Fruit fly (Drosophila melanogaster) whole organism, embryonic: ENCODE measurements around the gene CG42340.

Experiments used
- CG10543 ChIP-seq: fragments of 200-800 bp; sonication (Bioruptor generic); optimal IDR thresholded peaks from 3 replicates; lab custom pipeline; 2017; ENCODE audit warnings: missing biosample characterization, mild to moderate bottlenecking, missing genetic modification characterization, moderate library complexity
- CG10565 ChIP-seq: fragments of 200-800 bp; sonication (Bioruptor generic); optimal IDR thresholded peaks from 3 replicates; lab custom pipeline; 2016; ENCODE audit warnings: missing biosample characterization, mild to moderate bottlenecking, missing genetic modification characterization
- CG11456 ChIP-seq: fragments of 200-800 bp; sonication (Bioruptor generic); IDR thresholded peaks from 3 replicates; pipeline ENCODE4 v1.3.6; 2022; ENCODE audit warnings: missing biosample characterization, missing genetic modification characterization
- CG11560 ChIP-seq: fragments of 200-800 bp; sonication (Bioruptor generic); IDR thresholded peaks from 3 replicates; pipeline ENCODE4 v1.3.6; 2022; ENCODE audit warnings: missing biosample characterization, missing genetic modification characterization
- CG12071 ChIP-seq: fragments of 200-800 bp; sonication (Bioruptor generic); optimal IDR thresholded peaks from 3 replicates; lab custom pipeline; 2018; ENCODE audit warnings: missing biosample characterization, mild to moderate bottlenecking, missing genetic modification characterization
- CG12104 ChIP-seq: fragments of 200-800 bp; sonication (Bioruptor generic); optimal IDR thresholded peaks from 3 replicates; lab custom pipeline; 2016; ENCODE audit warnings: missing biosample characterization, missing genetic modification characterization
- CG13287 ChIP-seq: fragments of 200-800 bp; sonication (Bioruptor generic); IDR thresholded peaks from 2 replicates; pipeline ENCODE4 v1.3.6; 2022; ENCODE audit warnings: missing biosample characterization, missing genetic modification characterization; ENCODE audit not compliant: partially characterized antibody
- CG15514 ChIP-seq: fragments of 200-800 bp; sonication (Bioruptor generic); optimal IDR thresholded peaks from 3 replicates; lab custom pipeline; 2017; ENCODE audit warnings: missing biosample characterization, missing genetic modification characterization, mild to moderate bottlenecking, moderate library complexity, missing genetic modification reagents
- CG16779 ChIP-seq: fragments of 200-800 bp; sonication (Bioruptor generic); IDR thresholded peaks from 2 replicates; pipeline ENCODE4 v1.3.6; 2022; ENCODE audit warnings: missing biosample characterization, missing genetic modification characterization
- CG17359 ChIP-seq: fragments of 200-800 bp; sonication (Bioruptor generic); optimal IDR thresholded peaks from 3 replicates; lab custom pipeline; 2018; ENCODE audit warnings: missing biosample characterization, mild to moderate bottlenecking, missing genetic modification characterization, moderate library complexity
- CG2712 ChIP-seq: fragments of 200-800 bp; optimal IDR thresholded peaks from 3 replicates; lab custom pipeline; 2019; ENCODE audit warnings: missing biosample characterization, mild to moderate bottlenecking, missing genetic modification characterization, moderate library complexity
- CG31365 ChIP-seq: fragments of 200-800 bp; sonication (Bioruptor generic); optimal IDR thresholded peaks from 2 replicates; lab custom pipeline; 2018; ENCODE audit warnings: missing biosample characterization, mild to moderate bottlenecking, missing genetic modification characterization
- CG6654 ChIP-seq: fragments of 200-800 bp; sonication (Bioruptor generic); optimal IDR thresholded peaks from 2 replicates; lab custom pipeline; 2017; ENCODE audit warnings: missing biosample characterization, mild to moderate bottlenecking, missing genetic modification characterization
- CG7372 ChIP-seq: fragments of 200-800 bp; sonication (Bioruptor generic); IDR thresholded peaks from 2 replicates; pipeline ENCODE4 v1.3.6; 2022; ENCODE audit warnings: missing biosample characterization, missing genetic modification characterization
- CG7745 ChIP-seq: fragments of 200-800 bp; sonication (Bioruptor generic); optimal IDR thresholded peaks from 2 replicates; lab custom pipeline; 2018; ENCODE audit warnings: missing biosample characterization, mild to moderate bottlenecking, missing genetic modification characterization, moderate library complexity
- CG7963 ChIP-seq: fragments of 200-800 bp; sonication (Bioruptor generic); IDR thresholded peaks from 3 replicates; pipeline ENCODE4 v1.3.6; 2022; ENCODE audit warnings: missing biosample characterization, missing genetic modification characterization; ENCODE audit not compliant: partially characterized antibody
- CTCF ChIP-seq: fragments of 200-800 bp; sonication (Bioruptor generic); optimal IDR thresholded peaks from 2 replicates; lab custom pipeline; 2017; ENCODE audit warnings: missing biosample characterization, mild to moderate bottlenecking, missing genetic modification characterization, moderate library complexity
- Deaf1 ChIP-seq: fragments of 200-800 bp; optimal IDR thresholded peaks from 3 replicates; lab custom pipeline; 2019; ENCODE audit warnings: missing biosample characterization, mild to moderate bottlenecking, missing genetic modification characterization, moderate library complexity
- Dip3 ChIP-seq: fragments of 200-800 bp; sonication (Bioruptor generic); optimal IDR thresholded peaks from 3 replicates; lab custom pipeline; 2016; ENCODE audit warnings: missing biosample characterization, missing genetic modification characterization
- Fer2 ChIP-seq: fragments of 200-800 bp; sonication (Bioruptor generic); optimal IDR thresholded peaks from 2 replicates; lab custom pipeline; 2018; ENCODE audit warnings: missing biosample characterization, mild to moderate bottlenecking, missing genetic modification characterization, moderate library complexity
- Gsc ChIP-seq: fragments of 200-800 bp; sonication (Bioruptor generic); IDR thresholded peaks from 2 replicates; pipeline ENCODE4 v1.3.6; 2022; ENCODE audit warnings: missing biosample characterization, missing genetic modification characterization
- HLH4C ChIP-seq: fragments of 200-800 bp; sonication (Bioruptor generic); IDR thresholded peaks from 3 replicates; pipeline ENCODE4 v1.3.6; 2022; ENCODE audit warnings: missing biosample characterization, missing genetic modification characterization; ENCODE audit not compliant: partially characterized antibody
- HLH54F ChIP-seq: fragments of 200-800 bp; sonication (Bioruptor generic); optimal IDR thresholded peaks from 3 replicates; lab custom pipeline; 2016; ENCODE audit warnings: missing biosample characterization, missing genetic modification characterization
- Hmx ChIP-seq: fragments of 200-800 bp; sonication (Bioruptor generic); optimal IDR thresholded peaks from 2 replicates; lab custom pipeline; 2016; ENCODE audit warnings: missing biosample characterization, missing genetic modification characterization
- Hsf ChIP-seq: fragments of 200-800 bp; sonication (Bioruptor generic); optimal IDR thresholded peaks from 3 replicates; lab custom pipeline; 2016; ENCODE audit warnings: missing biosample characterization, missing genetic modification characterization
- Meics ChIP-seq: fragments of 200-800 bp; sonication (Bioruptor generic); optimal IDR thresholded peaks from 2 replicates; lab custom pipeline; 2017; ENCODE audit warnings: missing biosample characterization, mild to moderate bottlenecking, missing genetic modification characterization
- Nf-YC ChIP-seq: fragments of 200-800 bp; optimal IDR thresholded peaks from 3 replicates; lab custom pipeline; 2019; ENCODE audit warnings: missing biosample characterization, mild to moderate bottlenecking, missing genetic modification characterization, moderate library complexity
- Oli ChIP-seq: fragments of 200-800 bp; sonication (Bioruptor generic); optimal IDR thresholded peaks from 2 replicates; lab custom pipeline; 2018; ENCODE audit warnings: missing biosample characterization, mild to moderate bottlenecking, missing genetic modification characterization, moderate library complexity
- Scr ChIP-seq: fragments of 200-800 bp; sonication (Bioruptor generic); IDR thresholded peaks from 2 replicates; pipeline ENCODE4 v1.3.6; 2022; ENCODE audit warnings: missing biosample characterization, missing genetic modification characterization; ENCODE audit not compliant: partially characterized antibody
- Sry-β ChIP-seq: fragments of 200-800 bp; sonication (Bioruptor generic); optimal IDR thresholded peaks from 2 replicates; lab custom pipeline; 2018; ENCODE audit warnings: missing biosample characterization, mild to moderate bottlenecking, missing genetic modification characterization, moderate library complexity
- Stat92E ChIP-seq, 3 experiments: fragments of >200 bp in 2 of 3; fragments of 200-800 bp in 1 of 3; sonication (Bioruptor generic) in 1 of 3; optimal IDR thresholded peaks; 2 replicates each; lab custom pipeline; 2017 to 2019; ENCODE audit warnings: missing biosample characterization in 3 of 3, missing genetic modification characterization in 3 of 3, mild to moderate bottlenecking in 1 of 3, moderate library complexity in 1 of 3
- abd-A ChIP-seq: fragments of 200-800 bp; sonication (Bioruptor generic); optimal IDR thresholded peaks from 3 replicates; lab custom pipeline; 2019; ENCODE audit warnings: missing biosample characterization, mild to moderate bottlenecking, missing genetic modification characterization, moderate library complexity
- cas ChIP-seq: fragments of 200-800 bp; sonication (Bioruptor generic); IDR thresholded peaks from 2 replicates; pipeline ENCODE4 v1.3.6; 2022; ENCODE audit warnings: missing biosample characterization, missing genetic modification characterization
- ci ChIP-seq: fragments of 200-800 bp; sonication (Bioruptor generic); IDR thresholded peaks from 3 replicates; pipeline ENCODE4 v1.3.6; 2022; ENCODE audit warnings: missing biosample characterization, missing genetic modification characterization
- cwo ChIP-seq: fragments of 200-800 bp; sonication (Bioruptor generic); optimal IDR thresholded peaks from 3 replicates; lab custom pipeline; 2017; ENCODE audit warnings: missing biosample characterization, missing genetic modification characterization, mild to moderate bottlenecking, moderate library complexity, missing genetic modification reagents
- dimm ChIP-seq: fragments of 200-800 bp; sonication (Bioruptor generic); IDR thresholded peaks from 2 replicates; pipeline ENCODE4 v1.3.6; 2022; ENCODE audit warnings: missing biosample characterization, missing genetic modification characterization
- disco-r ChIP-seq: fragments of 200-800 bp; sonication (Bioruptor generic); optimal IDR thresholded peaks from 2 replicates; lab custom pipeline; 2016; ENCODE audit warnings: missing biosample characterization, missing genetic modification characterization
- en ChIP-seq: fragments of 200-800 bp; sonication (Bioruptor generic); optimal IDR thresholded peaks from 2 replicates; lab custom pipeline; 2016; ENCODE audit warnings: missing biosample characterization, missing genetic modification characterization
- exex ChIP-seq: fragments of 200-800 bp; sonication (Bioruptor generic); optimal IDR thresholded peaks from 4 replicates; lab custom pipeline; 2018; ENCODE audit warnings: missing biosample characterization, mild to moderate bottlenecking, missing genetic modification characterization, moderate library complexity
- gt ChIP-seq: fragments of 200-800 bp; sonication (Bioruptor generic); IDR thresholded peaks from 2 replicates; pipeline ENCODE4 v1.3.6; 2022; ENCODE audit warnings: missing biosample characterization, missing genetic modification characterization
- hbn ChIP-seq: fragments of 200-800 bp; sonication (Bioruptor generic); IDR thresholded peaks from 2 replicates; pipeline ENCODE4 v1.3.6; 2022; ENCODE audit warnings: missing biosample characterization, missing genetic modification characterization; ENCODE audit not compliant: partially characterized antibody
- kah ChIP-seq: fragments of 200-800 bp; sonication (Bioruptor generic); optimal IDR thresholded peaks from 2 replicates; lab custom pipeline; 2018; ENCODE audit warnings: missing biosample characterization, mild to moderate bottlenecking, missing genetic modification characterization
- pnt ChIP-seq: fragments of 200-800 bp; sonication (Bioruptor generic); optimal IDR thresholded peaks from 3 replicates; lab custom pipeline; 2016; ENCODE audit warnings: missing biosample characterization, missing genetic modification characterization
- pum ChIP-seq: fragments of 200-800 bp; sonication (Bioruptor generic); optimal IDR thresholded peaks from 2 replicates; lab custom pipeline; 2016; ENCODE audit warnings: missing biosample characterization, missing genetic modification characterization
- rib ChIP-seq: fragments of 200-800 bp; sonication (Bioruptor generic); IDR thresholded peaks from 2 replicates; pipeline ENCODE4 v1.3.6; 2022; ENCODE audit warnings: missing biosample characterization, missing genetic modification characterization
- row ChIP-seq: fragments of 200-800 bp; sonication (Bioruptor generic); IDR thresholded peaks from 3 replicates; pipeline ENCODE4 v1.3.6; 2022; ENCODE audit warnings: missing biosample characterization, missing genetic modification characterization
- salm ChIP-seq: fragments of 200-800 bp; sonication (Bioruptor generic); optimal IDR thresholded peaks from 2 replicates; lab custom pipeline; 2018; ENCODE audit warnings: missing biosample characterization, mild to moderate bottlenecking, missing genetic modification characterization
- slou ChIP-seq: fragments of 200-800 bp; sonication (Bioruptor generic); optimal IDR thresholded peaks from 3 replicates; lab custom pipeline; 2016; ENCODE audit warnings: missing biosample characterization, missing genetic modification characterization
- sob ChIP-seq: fragments of 200-800 bp; sonication (Bioruptor generic); IDR thresholded peaks from 2 replicates; pipeline ENCODE4 v1.3.6; 2022; ENCODE audit warnings: missing biosample characterization, missing genetic modification characterization
- stwl ChIP-seq: fragments of 200-800 bp; sonication (Bioruptor generic); optimal IDR thresholded peaks from 3 replicates; lab custom pipeline; 2018; ENCODE audit warnings: missing biosample characterization, mild to moderate bottlenecking, missing genetic modification characterization, moderate library complexity

CG42340 gene

DNA sequence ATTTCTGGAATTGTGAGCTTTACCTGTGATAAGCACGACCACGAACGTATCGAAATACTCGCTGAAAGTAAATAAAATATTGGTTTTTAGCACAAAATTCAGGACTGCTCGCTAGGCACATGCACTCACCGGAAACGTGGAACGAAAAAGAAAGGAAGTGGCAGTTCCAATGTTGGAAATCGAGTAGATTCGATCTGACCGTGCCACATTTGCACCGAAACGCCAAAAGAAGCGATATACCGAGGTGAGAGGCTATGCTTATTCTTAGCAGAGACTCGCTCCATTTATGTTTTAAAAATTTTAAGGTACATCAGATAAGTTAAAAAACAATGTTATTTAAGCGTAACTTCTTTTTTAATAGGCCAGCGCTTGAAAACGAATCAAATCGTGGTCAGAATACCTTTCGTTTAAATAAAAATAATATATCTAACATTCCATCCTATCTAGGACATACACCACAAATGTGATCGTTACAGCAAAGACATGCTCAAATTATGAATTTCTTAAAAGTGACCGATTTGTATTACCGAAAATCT lies 9.0 kb upstream of the CG42340 start, which contains the start of gene RpL7A (continued):
- TF ChIP-seq CG6654 (GFP tag; lab: Kevin White, UChicago) = peak; percentile 21
- TF ChIP-seq Meics (GFP tag; lab: Kevin White, UChicago) = peak; percentile 82
- peak; percentile 40; the same call in 1 of the 3 replicates for TF ChIP-seq CG11560 (tag; lab: Robert Waterston, UW)
- TF ChIP-seq CG7745 (tag; lab: Kevin White, UChicago) = no peak
- TF ChIP-seq disco-r (GFP tag; lab: Kevin White, UChicago) = peak; percentile 49
- TF ChIP-seq HLH4C (GFP tag; lab: Robert Waterston, UW) = no peak
- peak; percentile 44 for TF ChIP-seq salm
- TF ChIP-seq hbn (GFP tag; lab: Robert Waterston, UW) = no peak
- TF ChIP-seq Scr (GFP tag; lab: Robert Waterston, UW) = no peak
- TF ChIP-seq cas (GFP tag; lab: Robert Waterston, UW) = no peak
- no peak for TF ChIP-seq exex (tag; lab: Kevin White, UChicago)
- 0 out of 2 replicates have a peak, but pooled peaks have one; percentile 45 for TF ChIP-seq CG7372 (GFP tag; lab: Robert Waterston, UW)
- TF ChIP-seq abd-A (tag; lab: Kevin White, UChicago) = no peak
- peak; percentile 40 for TF ChIP-seq CTCF (GFP tag; lab: Kevin White, UChicago)
- TF ChIP-seq gt = 0 out of 2 replicates have a peak, but pooled peaks have one; percentile 22
- no peak for TF ChIP-seq dimm (GFP tag; lab: Robert Waterston, UW)
- TF ChIP-seq cwo (GFP tag; lab: Kevin White, UChicago) = peak; percentile 16
- peak; percentile 86 for TF ChIP-seq CG12071 (GFP tag; lab: Kevin White, UChicago)
- no peak for TF ChIP-seq rib (GFP tag; lab: Robert Waterston, UW)
- TF ChIP-seq row (GFP tag; lab: Robert Waterston, UW) = no peak
- no peak; the same call in none of the 2 replicates for TF ChIP-seq sob
- TF ChIP-seq Sry-β (GFP tag; lab: Kevin White, UChicago) = no peak
- peak; percentile 27 for TF ChIP-seq Dip3 (GFP tag; lab: Kevin White, UChicago)
- TF ChIP-seq ci (GFP tag; lab: Robert Waterston, UW) = peak; percentile 94
- peak; percentile 9 for TF ChIP-seq Oli (tag; lab: Kevin White, UChicago)
- TF ChIP-seq Hmx (GFP tag; lab: Kevin White, UChicago) = no peak
- TF ChIP-seq slou = no peak
- peak; percentile 58 for TF ChIP-seq CG17359
- no peak for TF ChIP-seq Fer2 (tag; lab: Kevin White, UChicago)
- TF ChIP-seq CG10543 = peak; percentile 71
- TF ChIP-seq CG15514 (GFP tag; lab: Kevin White, UChicago) = peak; percentile 82
- no peak for TF ChIP-seq Gsc (GFP tag; lab: Robert Waterston, UW)
- TF ChIP-seq CG10565 (GFP tag; lab: Kevin White, UChicago) = no peak
- TF ChIP-seq Deaf1 = no peak
- no peak for TF ChIP-seq CG7963 (GFP tag; lab: Robert Waterston, UW)
- no peak for TF ChIP-seq CG13287 (GFP tag; lab: Robert Waterston, UW)
- TF ChIP-seq CG16779 (GFP tag; lab: Robert Waterston, UW) = peak; percentile 67
- peak; percentile 57 for TF ChIP-seq CG12104 (GFP tag; lab: Kevin White, UChicago)
- TF ChIP-seq Stat92E (GFP tag; optimal IDR thresholded peaks at IDR 0.05; lab: Kevin White, UChicago) = peak in 1 of 3 experiments; percentile 19
- peak; percentile 42 for TF ChIP-seq kah (GFP tag; lab: Kevin White, UChicago)
- TF ChIP-seq CG11456 = peak; percentile 78; the same call in 2 of the 3 replicates
- TF ChIP-seq CG31365 (tag; lab: Kevin White, UChicago) = peak; percentile 61
- TF ChIP-seq Hsf (GFP tag; lab: Kevin White, UChicago) = peak; percentile 45
- no peak for TF ChIP-seq CG2712 (tag; lab: Kevin White, UChicago)
- TF ChIP-seq en = peak; percentile 20
- TF ChIP-seq HLH54F = peak; percentile 35
- no peak for TF ChIP-seq Nf-YC
- no peak for TF ChIP-seq pum (GFP tag; lab: Kevin White, UChicago)
- no peak for TF ChIP-seq stwl
- TF ChIP-seq pnt (GFP tag; lab: Kevin White, UChicago) = no peak
